Worm (Caenorhabditis elegans): ENCODE results near the gene R102.10.

- TF ChIP-seq zag-1 (tag; optimal IDR thresholded peaks at IDR 0.05) (no peak), pha-4 (tag; optimal IDR thresholded peaks at IDR 0.05) (no peak), nhr-23 (tag; optimal IDR thresholded peaks at IDR 0.05) (no peak), nhr-28 (tag; optimal IDR thresholded peaks at IDR 0.05) (no peak), nhr-25 (tag; optimal IDR thresholded peaks at IDR 0.05) (no peak), lin-39 (tag; optimal IDR thresholded peaks at IDR 0.05) (no peak)
Measured at ce11 chrIV:10718865-10719264, 13.6 kb downstream of the R102.10 start.
